Worm (Caenorhabditis elegans): ENCODE measurements around the gene sri-36.

DNA sequence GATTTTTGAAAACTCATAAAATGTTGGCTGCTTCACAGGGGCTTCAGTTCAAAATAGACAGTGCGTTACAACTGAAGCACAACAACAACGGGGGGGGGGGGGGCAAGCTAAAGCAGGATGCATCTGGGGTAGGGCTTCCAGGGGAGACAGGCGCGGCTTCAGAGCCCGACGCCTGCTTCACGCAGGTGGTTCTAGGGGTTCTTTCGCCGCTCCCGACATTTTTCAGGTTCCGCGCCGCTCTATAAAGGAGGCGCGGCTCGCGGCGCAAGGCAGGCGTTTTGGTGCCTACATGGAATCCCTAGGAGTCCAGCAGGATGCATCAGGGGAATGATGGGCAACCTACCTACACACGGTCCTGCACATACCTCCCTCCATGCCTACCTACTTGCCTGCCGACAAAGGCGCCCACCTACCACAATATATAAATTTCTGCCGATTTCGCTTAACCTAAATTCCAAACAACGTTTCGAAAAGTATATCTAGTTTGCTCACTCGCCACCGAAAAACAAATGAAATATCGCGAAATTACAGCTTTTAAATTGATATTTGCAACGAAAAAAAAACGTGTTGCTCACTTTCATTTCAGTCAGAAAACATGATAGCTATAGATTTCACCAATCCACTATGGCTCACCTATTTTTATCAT is 41.9 kb upstream of the sri-36 start, which contains the start of gene sri-71:
- TF ChIP-seq nhr-28 (tag; optimal IDR thresholded peaks at IDR 0.05), result no peak
- TF ChIP-seq jun-1 (tag; optimal IDR thresholded peaks at IDR 0.05), result no peak
- TF ChIP-seq elt-2 (tag; optimal IDR thresholded peaks at IDR 0.05), result no peak
- TF ChIP-seq lin-39 (tag; optimal IDR thresholded peaks at IDR 0.05), result no peak
- no peak for TF ChIP-seq snpc-4 (tag; optimal IDR thresholded peaks at IDR 0.05)
- no peak for TF ChIP-seq ceh-82 (tag; optimal IDR thresholded peaks at IDR 0.05)
- no peak for TF ChIP-seq ztf-11 (tag; optimal IDR thresholded peaks at IDR 0.05)
